Worm (Caenorhabditis elegans) whole organism, young adult: ENCODE data around the gene srx-38.

Experiments
- B0019.2 ChIP-seq: fragments of 200-800 bp; sonication (Bioruptor generic); conservative IDR thresholded peaks from 2 replicates; pipeline ENCODE4 v1.3.6; 2022; ENCODE audit warnings: missing genetic modification reagents, missing genetic modification characterization, missing compliant biosample characterization
- C06A6.2 ChIP-seq: fragments of 200-800 bp; sonication (Bioruptor generic); conservative IDR thresholded peaks from 2 replicates; pipeline ENCODE4 v1.3.6; 2022; ENCODE audit warnings: missing genetic modification characterization, missing compliant biosample characterization
- F10E7.11 ChIP-seq: sonication (generic microtip); optimal IDR thresholded peaks from 2 replicates; lab custom pipeline; 2017; ENCODE audit warnings: mild to moderate bottlenecking, missing genetic modification characterization, moderate library complexity, missing compliant biosample characterization
- F22D6.2 ChIP-seq: sonication (generic microtip); optimal IDR thresholded peaks from 2 replicates; lab custom pipeline; 2016; ENCODE audit warnings: mild to moderate bottlenecking, missing genetic modification characterization, missing compliant biosample characterization
- F55B11.4 ChIP-seq: sonication (generic microtip); optimal IDR thresholded peaks from 2 replicates; lab custom pipeline; 2016; ENCODE audit warnings: missing compliant biosample characterization, missing genetic modification characterization, borderline replicate concordance; ENCODE audit not compliant: insufficient read depth
- F57C9.4 ChIP-seq: sonication (generic microtip); optimal IDR thresholded peaks from 2 replicates; lab custom pipeline; 2017; ENCODE audit warnings: mild to moderate bottlenecking, missing genetic modification characterization, missing compliant biosample characterization
- K12H6.12 ChIP-seq: fragments of 200-800 bp; sonication (Bioruptor generic); optimal IDR thresholded peaks from 2 replicates; lab custom pipeline; 2018; ENCODE audit warnings: mild to moderate bottlenecking, missing genetic modification characterization, missing compliant biosample characterization
- Y67H2A.10 ChIP-seq: fragments of 200-800 bp; sonication (Bioruptor generic); conservative IDR thresholded peaks from 2 replicates; pipeline ENCODE4 v1.3.6; 2022; ENCODE audit warnings: missing genetic modification reagents, missing genetic modification characterization, missing compliant biosample characterization
- Y79H2A.3 ChIP-seq: fragments of 200-800 bp; sonication (Bioruptor generic); conservative IDR thresholded peaks from 2 replicates; pipeline ENCODE4 v1.3.6; 2022; ENCODE audit warnings: missing genetic modification reagents, missing genetic modification characterization, missing compliant biosample characterization
- athp-1 ChIP-seq: sonication (generic microtip); optimal IDR thresholded peaks from 2 replicates; lab custom pipeline; 2017; ENCODE audit warnings: mild to moderate bottlenecking, missing genetic modification characterization, missing compliant biosample characterization
- attf-5 ChIP-seq: fragments of 200-800 bp; sonication (Bioruptor generic); optimal IDR thresholded peaks from 2 replicates; lab custom pipeline; 2018; ENCODE audit warnings: mild to moderate bottlenecking, missing genetic modification characterization, missing compliant biosample characterization
- cebp-1 ChIP-seq, 2 experiments: fragments of 200-800 bp in 1 of 2; sonication (Bioruptor generic) in 1 of 2; sonication (generic microtip) in 1 of 2; IDR thresholded peaks in 1 of 2; optimal IDR thresholded peaks in 1 of 2; 2 replicates each; pipeline versions ENCODE4 v1.3.6 to Lab custom; 2017 to 2022; ENCODE audit warnings: missing compliant biosample characterization in 2 of 2, missing genetic modification characterization in 2 of 2, mild to moderate bottlenecking in 1 of 2, missing genetic modification reagents in 1 of 2, moderate library complexity in 1 of 2
- cebp-2 ChIP-seq: fragments of 200-800 bp; sonication (Bioruptor generic); IDR thresholded peaks from 2 replicates; pipeline ENCODE4 v1.3.6; 2022; ENCODE audit warnings: missing genetic modification characterization, missing compliant biosample characterization
- ceh-91 ChIP-seq: fragments of 200-800 bp; sonication (Bioruptor generic); IDR thresholded peaks from 2 replicates; pipeline ENCODE4 v1.3.6; 2022; ENCODE audit warnings: missing genetic modification reagents, missing genetic modification characterization, missing compliant biosample characterization
- lag-1 ChIP-seq: fragments of 200-800 bp; sonication (Bioruptor generic); IDR thresholded peaks from 2 replicates; pipeline ENCODE4 v1.3.6; 2022; ENCODE audit warnings: missing genetic modification reagents, missing genetic modification characterization, missing compliant biosample characterization
- lsl-1 ChIP-seq: fragments of 200-800 bp; sonication (Bioruptor generic); optimal IDR thresholded peaks from 2 replicates; lab custom pipeline; 2018; ENCODE audit warnings: mild to moderate bottlenecking, missing genetic modification characterization, moderate library complexity, missing compliant biosample characterization
- lsy-27 ChIP-seq: sonication (generic microtip); optimal IDR thresholded peaks from 2 replicates; lab custom pipeline; 2017; ENCODE audit warnings: missing genetic modification characterization, mild to moderate bottlenecking, missing compliant biosample characterization, antibody characterized with exemption, missing genotype, borderline replicate concordance; ENCODE audit not compliant: insufficient read depth
- madf-6 ChIP-seq: fragments of 200-800 bp; sonication (Bioruptor generic); IDR thresholded peaks from 2 replicates; pipeline ENCODE4 v1.3.6; 2022; ENCODE audit warnings: missing genetic modification reagents, missing genetic modification characterization, missing compliant biosample characterization
- madf-8 ChIP-seq: fragments of 200-800 bp; sonication (Bioruptor generic); conservative IDR thresholded peaks from 2 replicates; pipeline ENCODE4 v1.3.6; 2022; ENCODE audit warnings: missing genetic modification reagents, missing genetic modification characterization, missing compliant biosample characterization
- nfyb-1 ChIP-seq: fragments of 200-800 bp; sonication (Bioruptor generic); IDR thresholded peaks from 2 replicates; pipeline ENCODE4 v1.3.6; 2022; ENCODE audit warnings: missing genetic modification reagents, missing genetic modification characterization, missing compliant biosample characterization
- nhr-179 ChIP-seq: sonication (generic microtip); optimal IDR thresholded peaks from 2 replicates; lab custom pipeline; 2016; ENCODE audit warnings: mild to moderate bottlenecking, missing genetic modification characterization, missing compliant biosample characterization
- nhr-80 ChIP-seq: sonication (generic microtip); optimal IDR thresholded peaks from 2 replicates; lab custom pipeline; 2016; ENCODE audit warnings: missing genetic modification characterization, missing compliant biosample characterization
- nhr-90 ChIP-seq: sonication (generic microtip); optimal IDR thresholded peaks from 2 replicates; lab custom pipeline; 2016; ENCODE audit warnings: missing genotype, mild to moderate bottlenecking, missing genetic modification characterization, missing compliant biosample characterization
- pha-4 ChIP-seq: fragments of 150-350 bp; sonication (generic microtip); optimal IDR thresholded peaks from 2 replicates; lab custom pipeline; 2014; ENCODE audit warnings: missing biosample characterization, missing genetic modification reagents, missing genetic modification characterization
- sdz-38 ChIP-seq: sonication (generic microtip); optimal IDR thresholded peaks from 2 replicates; lab custom pipeline; 2016; ENCODE audit warnings: missing genotype, missing genetic modification characterization, missing compliant biosample characterization
- tlf-1 ChIP-seq: fragments of 200-800 bp; sonication (Bioruptor generic); optimal IDR thresholded peaks from 2 replicates; lab custom pipeline; 2018; ENCODE audit warnings: mild to moderate bottlenecking, missing genetic modification characterization, missing compliant biosample characterization
- unc-130 ChIP-seq: sonication (generic microtip); optimal IDR thresholded peaks from 2 replicates; lab custom pipeline; 2016; ENCODE audit warnings: missing genetic modification reagents, missing genetic modification characterization, missing compliant biosample characterization
- ztf-22 ChIP-seq: fragments of 200-800 bp; sonication (Bioruptor generic); optimal IDR thresholded peaks from 2 replicates; lab custom pipeline; 2018; ENCODE audit warnings: mild to moderate bottlenecking, missing genetic modification characterization, moderate library complexity, missing compliant biosample characterization
- ztf-25 ChIP-seq: fragments of 200-800 bp; sonication (Bioruptor generic); IDR thresholded peaks from 2 replicates; pipeline ENCODE4 v1.3.6; 2022; ENCODE audit warnings: missing genetic modification reagents, missing genetic modification characterization, missing compliant biosample characterization

The srx-38 gene

ce11 chrV:5131380-5131779 lies 24.0 kb downstream of the srx-38 start:
- TF ChIP-seq madf-8 (no peak), ztf-22 (GFP tag; lab: Kevin White, UChicago) (no peak), attf-5 (GFP tag; lab: Kevin White, UChicago) (peak; percentile 44), cebp-1 (GFP tag; IDR thresholded peaks at IDR 0.05; lab: Robert Waterston, UW) (peak; percentile 97), cebp-1 (tag; optimal IDR thresholded peaks at IDR 0.05; lab: Kevin White, UChicago) (peak; percentile 99), K12H6.12 (tag; lab: Kevin White, UChicago) (no peak), B0019.2 (GFP tag; lab: Robert Waterston, UW) (no peak)

ce11 chrV:5130018-5130417 lies 25.4 kb downstream of the srx-38 start, which contains the start of gene F14F9.8:
F14F9.8 (plus strand) TSS chrV:5130318.
- TF ChIP-seq cebp-1 (GFP tag; IDR thresholded peaks at IDR 0.05; lab: Robert Waterston, UW) (no peak), cebp-1 (tag; optimal IDR thresholded peaks at IDR 0.05; lab: Kevin White, UChicago) (no peak), B0019.2 (GFP tag; lab: Robert Waterston, UW) (no peak), F10E7.11 (tag; lab: Kevin White, UChicago) (no peak), madf-6 (GFP tag; lab: Robert Waterston, UW) (no peak), tlf-1 (GFP tag; lab: Kevin White, UChicago) (no peak), lsy-27 (tag; lab: Kevin White, UChicago) (no peak), ceh-91 (GFP tag; lab: Robert Waterston, UW) (no peak)

ce11 chrV:5126793-5127192 lies 28.6 kb downstream of the srx-38 start, which contains the start of gene F14F9.5:
F14F9.5 (plus strand) TSS chrV:5127093.
- no peak for TF ChIP-seq K12H6.12 (tag; lab: Kevin White, UChicago)
- TF ChIP-seq Y79H2A.3 (GFP tag; lab: Robert Waterston, UW), result no peak
- TF ChIP-seq, all 124 proteins: peak for 0

ce11 chrV:5119679-5120078 lies 35.7 kb downstream of the srx-38 start, which contains the start of gene sid-1:
sid-1 (plus strand) TSS chrV:5119970.
- TF ChIP-seq Y79H2A.3 (GFP tag; lab: Robert Waterston, UW), result no peak
- no peak for TF ChIP-seq C06A6.2
- no peak for TF ChIP-seq nhr-90 (tag; lab: Kevin White, UChicago)
- TF ChIP-seq athp-1 (tag; lab: Kevin White, UChicago), result no peak
- TF ChIP-seq K12H6.12 (tag; lab: Kevin White, UChicago), result no peak
- peak; percentile 24 for TF ChIP-seq nhr-80 (tag; lab: Kevin White, UChicago)
- TF ChIP-seq, all 124 proteins: peak for 1

- TF ChIP-seq pha-4 (no peak), lsy-27 (tag; lab: Kevin White, UChicago) (no peak), ztf-25 (GFP tag; lab: Robert Waterston, UW) (no peak), lag-1 (GFP tag; lab: Robert Waterston, UW) (no peak), nfyb-1 (GFP tag; lab: Robert Waterston, UW) (no peak), cebp-2 (GFP tag; lab: Robert Waterston, UW) (no peak), sdz-38 (no peak), Y67H2A.10 (no peak), F22D6.2 (tag; lab: Kevin White, UChicago) (no peak), F57C9.4 (tag; lab: Kevin White, UChicago) (no peak), F55B11.4 (tag; lab: Kevin White, UChicago) (no peak), unc-130 (GFP tag; lab: Kevin White, UChicago) (no peak)
Observed at ce11 chrV:5119109-5119508, 36.3 kb downstream of the srx-38 start, which contains the start of gene C04F5.9. C04F5.9 (minus strand) TSS chrV:5119209.

- no peak for TF ChIP-seq nhr-179 (tag; lab: Kevin White, UChicago)
- TF ChIP-seq lsl-1, result peak; percentile 38
Observed at ce11 chrV:5113654-5114053, 41.8 kb downstream of the srx-38 start, which contains the start of gene C04F5.8. C04F5.8 (minus strand) TSS chrV:5113754.
